Worm (Caenorhabditis elegans): ENCODE measurements around the gene col-140.

DNA sequence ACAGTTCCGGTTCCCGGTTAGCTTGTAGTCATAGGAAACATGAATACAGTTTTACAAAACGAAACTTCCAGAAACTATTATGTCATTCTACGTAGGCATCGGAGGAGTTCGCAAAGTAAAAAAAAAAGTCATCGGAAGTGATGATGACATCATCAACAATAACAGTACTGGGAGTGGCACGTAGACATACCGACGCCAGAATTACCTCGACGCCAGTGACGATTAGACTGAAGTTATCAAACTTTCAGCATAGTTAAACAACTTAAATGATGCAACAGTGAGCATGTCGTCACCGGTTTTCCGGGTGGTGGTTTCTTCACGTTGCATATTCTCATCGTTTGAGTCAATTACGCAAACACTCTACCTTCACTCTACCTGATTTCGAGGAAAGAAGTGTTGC lies 16.2 kb downstream of the col-140 start:
- no peak for TF ChIP-seq lin-13 (GFP tag; optimal IDR thresholded peaks at IDR 0.05)
- no peak for TF ChIP-seq snpc-4 (tag; optimal IDR thresholded peaks at IDR 0.05)
- TF ChIP-seq nhr-77 (tag; optimal IDR thresholded peaks at IDR 0.05), result no peak
- no peak for TF ChIP-seq ama-1 (optimal IDR thresholded peaks at IDR 0.05)
- no peak for TF ChIP-seq ZK546.5 (tag; optimal IDR thresholded peaks at IDR 0.05)
- TF ChIP-seq lin-39 (tag; optimal IDR thresholded peaks at IDR 0.05), result no peak
- no peak for TF ChIP-seq nhr-11 (tag; optimal IDR thresholded peaks at IDR 0.05)
- TF ChIP-seq unc-62 (GFP tag; optimal IDR thresholded peaks at IDR 0.05), result no peak
- TF ChIP-seq nhr-10 (tag; optimal IDR thresholded peaks at IDR 0.05), result no peak
- no peak for TF ChIP-seq lin-11 (tag; optimal IDR thresholded peaks at IDR 0.05)
- TF ChIP-seq blmp-1 (tag; optimal IDR thresholded peaks at IDR 0.05; ENCODE audit: insufficient read depth), result no peak
- no peak for TF ChIP-seq unc-55 (GFP tag; optimal IDR thresholded peaks at IDR 0.05)

All from whole organism, L2 larva.